Worm (Caenorhabditis elegans) whole organism, mixed stage, embryonic: ENCODE measurements around the gene egl-2.

Experiments used
- ces-1 ChIP-seq: fragments of 150-350 bp; optimal IDR thresholded peaks from 2 replicates; lab custom pipeline; 2014; ENCODE audit warnings: missing biosample characterization, missing genetic modification reagents, missing genetic modification characterization
- elt-1 ChIP-seq: sonication (generic microtip); optimal IDR thresholded peaks from 2 replicates; lab custom pipeline; 2017; ENCODE audit warnings: missing genetic modification characterization, mild to moderate bottlenecking, missing compliant biosample characterization, antibody characterized with exemption, moderate library complexity, borderline replicate concordance; ENCODE audit not compliant: insufficient read depth
- ham-2 ChIP-seq: fragments of 200-800 bp; sonication (Bioruptor generic); optimal IDR thresholded peaks from 2 replicates; lab custom pipeline; 2018; ENCODE audit warnings: mild to moderate bottlenecking, missing genetic modification characterization, missing compliant biosample characterization
- lsy-2 ChIP-seq: fragments of 150-350 bp; optimal IDR thresholded peaks from 2 replicates; lab custom pipeline; 2014; ENCODE audit warnings: missing biosample characterization, missing genetic modification characterization
- mab-5 ChIP-seq: fragments of 150-350 bp; optimal IDR thresholded peaks from 2 replicates; lab custom pipeline; 2014; ENCODE audit warnings: missing biosample characterization, missing genetic modification characterization
- nhr-12 ChIP-seq: fragments of 150-350 bp; optimal IDR thresholded peaks from 2 replicates; lab custom pipeline; 2014; ENCODE audit warnings: missing biosample characterization, missing genetic modification characterization
- nhr-2 ChIP-seq: fragments of 150-350 bp; optimal IDR thresholded peaks from 2 replicates; lab custom pipeline; 2014; ENCODE audit warnings: missing biosample characterization, missing genetic modification characterization
- nhr-28 ChIP-seq: fragments of 150-350 bp; optimal IDR thresholded peaks from 2 replicates; lab custom pipeline; 2014; ENCODE audit warnings: missing biosample characterization, missing genetic modification characterization
- nhr-76 ChIP-seq: sonication (generic microtip); optimal IDR thresholded peaks from 2 replicates; lab custom pipeline; 2017; ENCODE audit warnings: missing biosample characterization, missing genetic modification characterization
- pha-4 ChIP-seq: fragments of 150-350 bp; optimal IDR thresholded peaks from 2 replicates; lab custom pipeline; 2018; ENCODE audit warnings: missing biosample characterization, missing genetic modification reagents, missing genetic modification characterization
- unc-39 ChIP-seq: fragments of 150-350 bp; optimal IDR thresholded peaks from 2 replicates; lab custom pipeline; 2014; ENCODE audit warnings: missing biosample characterization, missing genetic modification characterization
- unc-62 ChIP-seq: fragments of 150-350 bp; optimal IDR thresholded peaks from 2 replicates; lab custom pipeline; 2014; ENCODE audit warnings: missing biosample characterization, missing genetic modification reagents, missing genetic modification characterization
- ztf-11 ChIP-seq: fragments of 150-350 bp; optimal IDR thresholded peaks from 2 replicates; lab custom pipeline; 2014; ENCODE audit warnings: missing biosample characterization, missing genetic modification characterization

- TF ChIP-seq lsy-2 (tag; lab: Kevin White, UChicago) (no peak), unc-62 (GFP tag; lab: Kevin White, UChicago) (no peak), nhr-12 (no peak), pha-4 (tag; lab: Kevin White, UChicago) (no peak), ces-1 (GFP tag; lab: Kevin White, UChicago) (peak; percentile 66), nhr-76 (tag; lab: Kevin White, UChicago) (no peak), ztf-11 (tag; lab: Kevin White, UChicago) (no peak), unc-39 (tag; lab: Kevin White, UChicago) (no peak), ham-2 (GFP tag; lab: Kevin White, UChicago) (no peak), mab-5 (no peak), nhr-28 (no peak), nhr-2 (no peak), elt-1 (tag; lab: Kevin White, UChicago) (no peak)
Measured at ce11 chrV:1342712-1343111, 43.6 kb upstream of the egl-2 start.
